Worm (Caenorhabditis elegans) whole organism, L4/young adult: ENCODE results near the gene F56D1.1.

ENCODE experiments used
- W03F9.2 ChIP-seq: fragments of 150-350 bp; optimal IDR thresholded peaks from 2 replicates; lab custom pipeline; 2014; ENCODE audit warnings: missing biosample characterization, missing genetic modification characterization
- dao-5 ChIP-seq: sonication (generic microtip); optimal IDR thresholded peaks from 2 replicates; lab custom pipeline; 2016; ENCODE audit warnings: missing genotype, missing genetic modification characterization, moderate library complexity, missing compliant biosample characterization
- him-1 ChIP-seq: sonication (generic microtip); optimal IDR thresholded peaks from 2 replicates; lab custom pipeline; 2016; ENCODE audit warnings: missing genotype, missing genetic modification reagents, missing genetic modification characterization, missing compliant biosample characterization

F56D1.1 gene

DNA sequence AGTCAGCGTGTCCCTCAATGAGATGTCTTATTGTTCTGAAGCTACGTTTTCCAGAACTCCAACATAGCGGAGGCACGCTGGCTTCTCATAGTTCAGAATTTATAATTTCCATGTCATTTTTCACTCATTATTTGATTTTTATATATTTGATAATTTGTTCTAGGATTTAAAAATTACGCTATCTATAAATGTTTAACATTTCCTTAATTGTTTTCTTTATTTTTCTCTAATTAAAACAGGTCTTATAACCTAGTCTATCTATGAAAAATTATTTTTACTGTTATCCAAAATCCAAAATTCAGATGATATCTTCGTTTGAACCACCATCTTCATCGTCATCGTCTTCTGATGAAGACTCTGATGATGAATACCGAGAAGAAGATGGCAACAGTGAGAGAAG, at the start of gene F56D1.1:
Gene F56D1.1 (plus strand): TSS at position 301 of the 400 bp plus-strand sequence.
- no peak for TF ChIP-seq W03F9.2 (tag; lab: Kevin White, UChicago)
- no peak for TF ChIP-seq dao-5 (tag; lab: Kevin White, UChicago)
- no peak for TF ChIP-seq him-1 (tag; lab: Kevin White, UChicago)

DNA sequence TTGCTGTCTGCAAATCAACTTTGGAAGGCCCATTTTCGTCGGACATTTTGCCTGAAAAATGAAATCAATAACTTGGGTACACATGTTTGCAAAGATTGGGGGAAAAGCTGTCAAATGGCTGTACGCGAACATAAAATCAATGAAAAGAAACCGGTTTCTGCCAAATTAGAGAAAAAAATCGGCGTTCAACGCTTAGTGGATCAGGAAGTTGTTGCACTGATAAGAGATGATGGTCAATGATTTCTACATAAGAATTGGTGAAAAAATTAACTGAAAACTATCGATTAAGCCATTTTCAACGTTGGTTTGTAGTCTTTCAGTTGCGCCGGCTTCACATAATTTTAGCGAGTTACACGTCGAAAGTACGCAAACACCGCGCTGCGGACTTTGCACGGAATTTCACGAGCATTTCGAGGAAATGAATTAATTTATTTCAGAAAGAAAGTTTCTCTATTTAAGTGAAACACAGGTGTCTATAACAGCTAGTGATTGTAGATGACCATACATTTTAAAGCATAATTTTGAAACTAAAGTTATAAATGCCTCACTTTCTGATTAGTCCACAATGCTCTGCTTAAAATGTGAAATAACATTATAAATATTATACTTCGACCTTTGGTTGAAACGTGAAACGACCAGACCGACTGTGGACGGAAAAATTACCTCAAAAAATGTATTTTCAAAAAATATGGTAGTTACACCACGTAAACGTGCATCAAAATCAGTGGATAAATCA, 48.7 kb upstream of the F56D1.1 start, which contains the start of the genes F07F6.4 and F07F6.2:
Gene F07F6.4 (minus strand): TSS at position 51 of the 736 bp plus-strand sequence.
Gene F07F6.2 (plus strand): TSS at position 686 of the 736 bp plus-strand sequence.
- TF ChIP-seq him-1 (tag; lab: Kevin White, UChicago) (no peak), W03F9.2 (tag; lab: Kevin White, UChicago) (peak; percentile 6)

DNA sequence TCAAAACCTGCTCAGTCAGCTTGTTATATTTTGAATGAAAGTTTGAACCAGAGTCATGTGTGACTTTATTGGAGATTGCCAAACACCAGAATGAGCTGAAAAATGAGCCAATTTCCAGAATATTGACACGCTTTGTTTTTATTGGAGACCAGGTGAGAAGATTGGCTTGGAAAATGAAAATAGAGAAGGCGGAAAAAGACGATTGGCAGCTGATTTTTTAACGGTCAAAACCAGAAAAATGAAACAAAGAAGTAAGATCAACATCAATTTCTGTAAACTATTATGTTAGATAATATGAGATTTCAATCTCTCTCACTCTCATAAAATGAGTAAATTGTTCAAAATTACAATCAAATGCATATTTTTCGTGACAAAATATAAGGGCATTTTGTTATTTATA, 45.3 kb upstream of the F56D1.1 start, which contains the start of gene srx-114:
Gene srx-114 (minus strand): TSS at position 101 of the 400 bp plus-strand sequence.
- no peak for TF ChIP-seq W03F9.2 (tag; lab: Kevin White, UChicago)
- TF ChIP-seq dao-5 (tag; lab: Kevin White, UChicago): no peak

DNA sequence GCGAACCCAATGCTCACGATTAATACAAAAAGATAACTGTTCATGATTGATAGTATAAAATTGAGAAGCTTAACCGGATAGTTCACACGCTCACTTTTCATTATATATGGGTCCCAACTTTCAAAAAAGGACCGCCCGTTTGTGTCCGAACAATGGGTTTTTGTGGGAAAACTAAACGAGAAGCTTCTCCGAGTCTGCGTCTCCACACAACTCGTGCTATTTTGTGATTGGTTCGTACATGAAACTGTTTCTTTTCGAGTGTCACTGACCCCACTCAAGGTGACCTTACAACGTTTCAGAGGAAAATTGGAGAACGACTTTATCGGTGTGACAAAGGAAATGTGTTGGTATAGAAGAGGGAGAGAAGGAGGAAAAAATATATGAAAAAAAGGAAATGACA, 41.6 kb upstream of the F56D1.1 start, which contains the start of gene dct-5:
Gene dct-5 (minus strand): TSS at position 101 of the 400 bp plus-strand sequence.
- TF ChIP-seq him-1 (tag; lab: Kevin White, UChicago) (no peak), dao-5 (tag; lab: Kevin White, UChicago) (no peak), W03F9.2 (tag; lab: Kevin White, UChicago) (no peak)

DNA sequence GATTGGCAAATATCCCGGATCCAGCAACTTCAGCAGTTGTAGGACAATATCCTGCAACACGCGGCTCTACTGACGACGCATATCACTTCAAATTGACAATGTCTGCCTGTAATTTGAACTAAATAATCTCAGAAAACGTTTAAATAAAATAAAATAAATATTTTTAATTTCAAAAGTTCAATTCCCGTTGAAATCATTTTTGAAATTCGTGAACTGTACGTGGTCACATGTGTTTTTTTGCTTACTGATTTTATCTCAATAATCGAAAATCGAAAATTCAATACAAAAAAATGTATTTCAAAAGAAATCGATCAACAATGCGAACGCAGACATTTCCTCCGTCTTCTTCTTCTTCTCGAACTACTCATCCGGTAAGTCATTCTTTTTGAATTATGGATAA, 40.8 kb upstream of the F56D1.1 start, which contains the start of gene F07F6.1:
Gene F07F6.1 (plus strand): TSS at position 301 of the 400 bp plus-strand sequence.
- TF ChIP-seq W03F9.2 (tag; lab: Kevin White, UChicago) (no peak), him-1 (tag; lab: Kevin White, UChicago) (no peak), dao-5 (tag; lab: Kevin White, UChicago) (no peak)

DNA sequence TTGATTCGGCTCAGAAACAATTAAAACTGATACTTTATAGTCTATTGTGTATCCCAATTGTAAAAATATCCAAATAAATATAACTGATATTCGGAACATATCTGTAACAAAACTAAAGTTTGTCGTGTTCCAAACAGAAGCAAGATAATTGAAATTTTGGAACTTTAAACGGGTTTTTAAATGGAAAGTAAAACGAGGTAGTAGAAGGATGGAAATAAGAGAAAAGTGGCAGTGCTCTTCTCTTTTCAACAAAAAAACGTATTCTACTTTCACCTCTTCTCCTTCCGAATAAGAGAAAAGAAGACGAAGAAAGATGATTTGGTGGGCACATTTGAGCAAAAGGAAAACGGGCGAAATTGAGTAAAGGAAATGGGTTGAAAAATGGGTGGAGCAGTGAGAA, 31.9 kb upstream of the F56D1.1 start, which contains the start of gene nmr-1:
Gene nmr-1 (minus strand): TSS at position 101 of the 400 bp plus-strand sequence.
- TF ChIP-seq W03F9.2 (tag; lab: Kevin White, UChicago) (no peak), dao-5 (tag; lab: Kevin White, UChicago) (no peak), him-1 (tag; lab: Kevin White, UChicago) (no peak)

DNA sequence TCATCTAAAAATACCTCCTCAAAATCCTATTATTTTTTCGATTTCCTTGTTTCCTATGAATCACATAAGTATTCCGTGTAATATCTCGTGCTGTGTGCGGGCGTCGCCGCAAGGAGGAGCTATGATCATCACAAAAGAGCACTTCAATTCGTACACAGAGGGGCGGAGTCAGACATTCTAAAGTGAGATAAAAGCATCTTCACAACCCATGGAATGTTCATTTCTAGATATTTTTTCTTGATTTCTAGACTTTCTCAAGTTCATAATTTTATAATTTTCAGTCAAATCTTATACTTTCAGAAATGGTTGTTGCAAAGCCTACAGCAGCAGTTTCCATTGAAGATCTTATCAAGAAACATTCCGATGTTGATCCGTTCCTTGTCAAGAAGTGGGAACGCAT, 31.0 kb upstream of the F56D1.1 start, which contains the start of gene cex-1:
Gene cex-1 (plus strand): TSS at position 301 of the 400 bp plus-strand sequence.
- TF ChIP-seq W03F9.2 (tag; lab: Kevin White, UChicago) (no peak), dao-5 (tag; lab: Kevin White, UChicago) (no peak), him-1 (tag; lab: Kevin White, UChicago) (no peak)

DNA sequence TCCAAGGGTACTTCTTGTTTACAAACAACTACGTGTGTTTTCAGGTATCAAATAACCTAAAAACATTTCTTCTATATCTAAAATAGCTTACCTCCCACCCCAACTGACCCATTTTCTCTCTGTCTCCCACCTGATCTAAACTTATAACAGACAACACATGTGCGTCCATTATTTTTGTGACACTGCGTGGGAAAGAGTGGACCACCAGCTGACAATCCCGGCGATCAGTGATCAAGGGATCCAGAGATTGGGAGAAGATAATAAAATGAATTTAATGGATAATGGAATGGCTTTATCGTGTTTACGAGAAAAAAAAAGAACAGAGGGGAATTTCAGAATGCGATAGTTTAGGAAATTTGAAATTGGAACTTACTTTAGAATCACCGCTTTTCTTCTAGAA, 29.2 kb upstream of the F56D1.1 start:
- TF ChIP-seq dao-5 (tag; lab: Kevin White, UChicago) (no peak), him-1 (tag; lab: Kevin White, UChicago) (no peak), W03F9.2 (tag; lab: Kevin White, UChicago) (no peak)

DNA sequence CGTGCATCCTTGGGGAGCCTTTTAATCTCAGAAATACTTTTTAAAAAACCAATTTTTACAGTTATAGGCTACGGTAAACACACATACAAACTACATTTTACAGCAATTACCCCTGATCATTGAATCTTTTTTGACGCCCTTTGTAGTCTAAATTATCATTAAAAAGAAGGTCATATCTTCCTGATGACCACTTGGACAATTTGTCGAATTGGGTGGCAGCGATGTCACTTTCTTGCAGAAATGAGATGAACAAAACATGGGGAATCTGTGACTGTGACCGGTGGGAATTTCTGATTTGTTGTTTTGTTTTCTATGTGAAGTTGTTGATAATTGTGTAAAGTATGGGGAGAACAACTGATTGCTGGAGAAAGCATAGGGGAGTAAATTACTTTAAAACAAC, 28.8 kb upstream of the F56D1.1 start:
- no peak for TF ChIP-seq W03F9.2 (tag; lab: Kevin White, UChicago)
- TF ChIP-seq dao-5 (tag; lab: Kevin White, UChicago): no peak
- TF ChIP-seq him-1 (tag; lab: Kevin White, UChicago): no peak

DNA sequence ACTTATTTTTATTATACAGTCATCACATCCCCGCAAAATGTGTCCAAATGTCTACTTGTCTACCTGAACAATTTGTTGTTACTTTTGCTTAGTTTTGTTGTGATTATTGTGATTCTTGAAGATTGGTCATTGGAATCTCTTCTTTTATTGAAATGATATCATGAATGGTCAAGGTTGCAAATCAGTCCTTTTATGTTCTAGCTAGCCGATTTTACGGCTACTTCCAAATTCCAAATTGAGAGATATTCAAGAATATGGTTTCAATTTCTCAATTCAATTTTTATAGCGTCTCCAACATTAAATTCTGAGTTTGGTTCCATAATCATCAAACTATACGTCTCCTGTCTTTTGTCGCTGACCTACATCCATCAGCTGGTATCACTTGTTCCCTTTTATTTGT, 27.1 kb upstream of the F56D1.1 start:
- TF ChIP-seq him-1 (tag; lab: Kevin White, UChicago) (no peak), dao-5 (tag; lab: Kevin White, UChicago) (no peak), W03F9.2 (tag; lab: Kevin White, UChicago) (no peak)

DNA sequence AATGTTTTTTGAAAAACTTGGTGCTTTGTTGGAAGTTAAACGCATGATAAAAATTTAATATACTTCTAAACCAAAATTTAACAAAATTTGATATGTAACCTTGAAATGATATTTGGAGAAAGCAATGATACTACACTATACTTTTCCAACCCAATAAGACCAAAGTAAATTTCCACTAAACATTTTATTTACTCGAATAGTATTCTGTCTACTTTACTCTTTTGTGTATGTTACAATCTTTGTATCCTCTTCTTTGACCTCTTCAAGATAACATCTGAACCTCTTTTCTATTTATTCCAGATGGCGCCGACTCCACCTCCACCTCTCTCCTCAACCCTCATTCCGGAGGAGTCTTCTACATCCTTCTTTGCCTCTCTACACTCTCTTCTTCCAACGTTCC, 24.9 kb upstream of the F56D1.1 start, which contains the start of gene dhs-5:
Gene dhs-5 (plus strand): TSS at position 301 of the 400 bp plus-strand sequence.
- TF ChIP-seq him-1 (tag; lab: Kevin White, UChicago) (no peak), W03F9.2 (tag; lab: Kevin White, UChicago) (no peak)

DNA sequence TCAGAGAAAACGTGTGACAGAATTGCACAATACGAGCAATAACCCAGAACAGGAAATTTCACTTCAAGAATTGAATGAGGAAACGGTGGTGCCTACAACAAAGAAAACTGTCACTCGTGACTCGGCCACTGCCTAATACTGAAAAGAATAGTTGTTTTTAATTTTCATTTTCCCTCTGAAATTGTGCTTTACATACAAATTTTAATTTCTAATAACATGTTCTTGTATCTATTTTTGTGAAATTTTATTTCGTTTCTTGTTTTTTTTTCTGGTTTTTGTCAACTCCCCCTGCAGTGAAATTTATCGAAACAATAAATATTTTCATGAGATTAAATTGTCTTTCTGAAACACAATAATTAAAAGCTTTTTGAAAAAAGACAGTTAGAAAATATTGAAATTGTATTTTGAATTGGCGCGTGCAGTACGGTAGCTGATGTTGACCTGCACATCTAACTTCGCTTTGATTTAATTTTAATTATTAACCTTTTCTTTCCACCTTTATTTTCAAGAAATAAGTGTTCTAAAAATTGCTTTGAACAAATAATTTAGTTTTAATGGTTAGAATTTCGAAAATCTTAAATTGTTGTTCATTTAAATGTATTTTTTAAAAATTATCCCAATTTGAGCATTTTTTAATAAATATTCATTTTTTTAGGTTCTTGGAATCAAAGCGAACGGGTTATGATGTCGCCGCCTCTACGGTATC, 22.6 kb upstream of the F56D1.1 start, which contains the start of gene daz-1:
Gene daz-1 (plus strand): TSS at position 656 of the 706 bp plus-strand sequence.
- TF ChIP-seq dao-5 (tag; lab: Kevin White, UChicago) (no peak), W03F9.2 (tag; lab: Kevin White, UChicago) (no peak), him-1 (tag; lab: Kevin White, UChicago) (no peak)
